Worm (Caenorhabditis elegans) whole organism, L3 larva: ENCODE measurements around the gene W10D9.1.
"Not testable (repeated sequence)": the region's sequence is repeated elsewhere in the genome, so short reads cannot be mapped to it uniquely, and the experiment has no call there.

Experiments used
- R02D3.7 ChIP-seq: fragments of 150-350 bp; optimal IDR thresholded peaks from 2 replicates; lab custom pipeline; 2014; ENCODE audit warnings: missing biosample characterization, missing genetic modification characterization
- ZK546.5 ChIP-seq: sonication (generic microtip); optimal IDR thresholded peaks from 2 replicates; lab custom pipeline; 2017; ENCODE audit warnings: missing biosample characterization, missing genetic modification characterization
- aly-2 ChIP-seq: fragments of 150-350 bp; optimal IDR thresholded peaks from 2 replicates; lab custom pipeline; 2014; ENCODE audit warnings: missing biosample characterization, missing genetic modification characterization
- ama-1 ChIP-seq: fragments of 150-350 bp; optimal IDR thresholded peaks from 2 replicates; lab custom pipeline; 2018
- ceh-16 ChIP-seq: sonication (generic microtip); optimal IDR thresholded peaks from 2 replicates; lab custom pipeline; 2017; ENCODE audit warnings: missing biosample characterization, missing genetic modification characterization
- ceh-82 ChIP-seq: fragments of 150-350 bp; optimal IDR thresholded peaks from 2 replicates; lab custom pipeline; 2014; ENCODE audit warnings: missing biosample characterization, missing genetic modification characterization
- egl-27 ChIP-seq: sonication (generic microtip); optimal IDR thresholded peaks from 4 replicates; lab custom pipeline; 2017; ENCODE audit warnings: missing biosample characterization, missing genetic modification reagents, missing genetic modification characterization
- egl-5 ChIP-seq: fragments of 150-350 bp; optimal IDR thresholded peaks from 2 replicates; lab custom pipeline; 2017; ENCODE audit warnings: missing biosample characterization, missing genetic modification reagents, missing genetic modification characterization, inconsistent platforms
- elt-1 ChIP-seq: fragments of 150-350 bp; optimal IDR thresholded peaks from 2 replicates; lab custom pipeline; 2014; ENCODE audit warnings: missing biosample characterization, missing genetic modification characterization
- elt-3 ChIP-seq, 3 experiments: fragments of 150-350 bp in 1 of 3; sonication (generic microtip) in 2 of 3; optimal IDR thresholded peaks; 2 replicates in 2 of 3; 4 replicates in 1 of 3; lab custom pipeline; 2014 to 2017; ENCODE audit warnings: missing biosample characterization in 3 of 3, missing genetic modification characterization in 3 of 3
- eor-1 ChIP-seq, 2 experiments: fragments of 150-350 bp; optimal IDR thresholded peaks; 2 replicates each; lab custom pipeline; 2014 to 2018; ENCODE audit warnings: missing biosample characterization in 2 of 2, missing genetic modification characterization in 2 of 2
- fkh-10 ChIP-seq: sonication (generic microtip); optimal IDR thresholded peaks from 2 replicates; lab custom pipeline; 2017; ENCODE audit warnings: missing biosample characterization, missing genetic modification reagents, missing genetic modification characterization
- fkh-2 ChIP-seq: fragments of 150-350 bp; optimal IDR thresholded peaks from 2 replicates; lab custom pipeline; 2014; ENCODE audit warnings: missing biosample characterization, missing genetic modification reagents, missing genetic modification characterization
- fos-1 ChIP-seq: fragments of 150-350 bp; optimal IDR thresholded peaks from 2 replicates; lab custom pipeline; 2014; ENCODE audit warnings: missing biosample characterization, missing genetic modification characterization
- hmg-11 ChIP-seq: sonication (generic microtip); optimal IDR thresholded peaks from 2 replicates; lab custom pipeline; 2016; ENCODE audit warnings: missing genetic modification characterization, missing compliant biosample characterization
- jun-1 ChIP-seq: fragments of 150-350 bp; optimal IDR thresholded peaks from 2 replicates; lab custom pipeline; 2014; ENCODE audit warnings: missing biosample characterization, missing genetic modification reagents, missing genetic modification characterization
- lin-15B ChIP-seq: fragments of 150-350 bp; optimal IDR thresholded peaks from 2 replicates; lab custom pipeline; 2014; ENCODE audit warnings: missing biosample characterization, missing genetic modification characterization
- lin-39 ChIP-seq: fragments of 150-350 bp; optimal IDR thresholded peaks from 2 replicates; lab custom pipeline; 2018; ENCODE audit warnings: missing biosample characterization, missing genetic modification reagents, missing genetic modification characterization
- mdl-1 ChIP-seq: fragments of 150-350 bp; optimal IDR thresholded peaks from 2 replicates; lab custom pipeline; 2014; ENCODE audit warnings: missing biosample characterization, missing genetic modification characterization
- mml-1 ChIP-seq: fragments of 150-350 bp; sonication (generic microtip); optimal IDR thresholded peaks from 3 replicates; lab custom pipeline; 2014; ENCODE audit warnings: missing biosample characterization, missing genetic modification characterization
- nfya-1 ChIP-seq: sonication (generic microtip); optimal IDR thresholded peaks from 2 replicates; lab custom pipeline; 2017; ENCODE audit warnings: missing genetic modification characterization, mild to moderate bottlenecking, missing compliant biosample characterization, antibody characterized with exemption, moderate library complexity; ENCODE audit not compliant: insufficient read depth
- nhr-11 ChIP-seq: fragments of 150-350 bp; optimal IDR thresholded peaks from 2 replicates; lab custom pipeline; 2014; ENCODE audit warnings: missing biosample characterization, missing genetic modification characterization
- nhr-237 ChIP-seq: fragments of 150-350 bp; optimal IDR thresholded peaks from 2 replicates; lab custom pipeline; 2014; ENCODE audit warnings: missing biosample characterization, missing genetic modification characterization
- nhr-25 ChIP-seq: sonication (generic microtip); optimal IDR thresholded peaks from 2 replicates; lab custom pipeline; 2017; ENCODE audit warnings: missing biosample characterization, missing genetic modification characterization
- nhr-28 ChIP-seq: fragments of 150-350 bp; optimal IDR thresholded peaks from 2 replicates; lab custom pipeline; 2014; ENCODE audit warnings: missing biosample characterization, missing genetic modification characterization
- nhr-43 ChIP-seq: sonication (generic microtip); optimal IDR thresholded peaks from 2 replicates; lab custom pipeline; 2016; ENCODE audit warnings: mild to moderate bottlenecking, missing genetic modification characterization, missing compliant biosample characterization; ENCODE audit not compliant: poor library complexity, severe bottlenecking
- nhr-67 ChIP-seq: fragments of 150-350 bp; optimal IDR thresholded peaks from 2 replicates; lab custom pipeline; 2014; ENCODE audit warnings: missing biosample characterization, missing genetic modification characterization
- nhr-76 ChIP-seq: fragments of 150-350 bp; sonication (generic microtip); optimal IDR thresholded peaks from 5 replicates; lab custom pipeline; 2014; ENCODE audit warnings: missing biosample characterization, missing genetic modification characterization
- nhr-77 ChIP-seq: fragments of 150-350 bp; optimal IDR thresholded peaks from 2 replicates; lab custom pipeline; 2014; ENCODE audit warnings: missing biosample characterization, missing genetic modification characterization
- sea-2 ChIP-seq: fragments of 150-350 bp; sonication (generic microtip); optimal IDR thresholded peaks from 4 replicates; lab custom pipeline; 2014; ENCODE audit warnings: missing biosample characterization, missing genetic modification reagents, missing genetic modification characterization
- skn-1 ChIP-seq: fragments of 150-350 bp; optimal IDR thresholded peaks from 2 replicates; lab custom pipeline; 2014; ENCODE audit warnings: missing biosample characterization, missing genetic modification characterization
- snpc-4 ChIP-seq: fragments of 150-350 bp; optimal IDR thresholded peaks from 2 replicates; lab custom pipeline; 2014; ENCODE audit warnings: missing biosample characterization, missing genetic modification characterization
- tbx-2 ChIP-seq: sonication (generic microtip); optimal IDR thresholded peaks from 2 replicates; lab custom pipeline; 2016; ENCODE audit warnings: mild to moderate bottlenecking, missing genetic modification characterization, missing compliant biosample characterization
- unc-39 ChIP-seq: sonication (generic microtip); optimal IDR thresholded peaks from 4 replicates; lab custom pipeline; 2017; ENCODE audit warnings: missing biosample characterization, missing genetic modification characterization
- unc-62 ChIP-seq: fragments of 150-350 bp; sonication (generic microtip); optimal IDR thresholded peaks from 4 replicates; lab custom pipeline; 2014; ENCODE audit warnings: missing biosample characterization, missing genetic modification reagents, missing genetic modification characterization
- zag-1 ChIP-seq: fragments of 150-350 bp; optimal IDR thresholded peaks from 2 replicates; lab custom pipeline; 2014; ENCODE audit warnings: missing biosample characterization, missing genetic modification characterization
- ztf-11 ChIP-seq: fragments of 150-350 bp; optimal IDR thresholded peaks from 2 replicates; lab custom pipeline; 2014; ENCODE audit warnings: missing biosample characterization, missing genetic modification characterization

Gene W10D9.1

DNA sequence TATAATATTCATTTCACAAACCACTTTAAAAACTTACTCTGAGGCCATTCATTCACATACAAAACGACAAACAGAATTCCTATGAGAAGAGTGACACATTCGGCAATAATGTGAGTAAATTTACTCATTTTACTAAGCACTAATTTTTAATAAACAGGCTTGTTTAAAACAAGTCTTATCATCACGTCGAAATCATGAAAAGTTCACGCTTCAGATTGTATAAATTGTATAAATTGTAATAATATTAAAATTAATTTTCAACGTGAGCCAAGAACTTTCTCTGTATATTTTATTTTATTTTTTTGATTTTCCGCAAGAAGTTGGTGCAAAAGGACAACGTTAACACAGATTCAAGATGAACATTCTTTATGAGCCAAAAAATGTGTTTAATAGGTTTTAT lies 36.0 kb upstream of the W10D9.1 start, which contains the start of gene C24H12.6:
C24H12.6 (minus strand) TSS at position 101 of the 400 bp plus-strand sequence.
- TF ChIP-seq aly-2 (tag; lab: Kevin White, UChicago) (no peak), fos-1 (tag; lab: Kevin White, UChicago) (no peak), fkh-2 (tag; lab: Kevin White, UChicago) (no peak)

- no peak for TF ChIP-seq tbx-2 (tag; lab: Kevin White, UChicago)
- TF ChIP-seq elt-1: no peak
- TF ChIP-seq egl-27 (tag; lab: Kevin White, UChicago): no peak
- no peak for TF ChIP-seq ceh-82 (tag; lab: Kevin White, UChicago)
- no peak for TF ChIP-seq unc-39 (tag; lab: Kevin White, UChicago)
- TF ChIP-seq ama-1: no peak
- no peak for TF ChIP-seq hmg-11 (tag; lab: Kevin White, UChicago)
- no peak for TF ChIP-seq snpc-4 (tag; lab: Kevin White, UChicago)
- no peak for TF ChIP-seq unc-62 (GFP tag; lab: Kevin White, UChicago)
- no peak for TF ChIP-seq nhr-28 (tag; lab: Kevin White, UChicago)
- no peak for TF ChIP-seq jun-1
- TF ChIP-seq lin-39: no peak
- TF ChIP-seq ceh-16: no peak
- no peak for TF ChIP-seq R02D3.7 (tag; lab: Kevin White, UChicago)
- no peak for TF ChIP-seq nhr-77
- TF ChIP-seq eor-1 (tag; optimal IDR thresholded peaks at IDR 0.05; lab: Kevin White, UChicago): no peak
- no peak for TF ChIP-seq nhr-237
- TF ChIP-seq lin-15B (tag; lab: Kevin White, UChicago): no peak
- TF ChIP-seq ZK546.5 (tag; lab: Kevin White, UChicago): no peak
These were observed 31.7 kb upstream of the W10D9.1 start, which contains the start of gene C24H12.8 for ce11 chrII:423086-423485. Gene C24H12.8 (minus strand): TSS chrII:423186.

DNA sequence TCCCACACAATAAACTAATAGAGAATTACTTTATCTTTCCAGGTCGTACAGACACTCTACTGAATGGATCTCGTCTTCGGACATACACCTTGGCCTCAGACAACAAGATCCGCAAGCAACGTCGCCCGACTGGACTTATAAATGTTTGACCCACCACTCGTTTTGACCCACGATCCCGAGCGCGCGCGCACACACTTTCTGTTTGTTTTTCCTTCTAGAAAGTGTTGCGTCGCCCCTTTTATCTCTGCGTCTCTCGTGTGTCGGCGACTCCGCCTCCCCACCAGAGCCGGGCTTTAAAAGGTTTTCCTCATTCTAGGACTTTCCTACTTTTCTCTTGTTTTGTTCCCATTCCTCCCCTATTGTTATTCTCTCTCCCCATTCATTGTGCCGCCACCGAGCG lies 17.5 kb upstream of the W10D9.1 start:
- no peak for TF ChIP-seq unc-62 (GFP tag; lab: Kevin White, UChicago)
- TF ChIP-seq mdl-1 (tag; lab: Kevin White, UChicago): no peak
- TF ChIP-seq skn-1 (tag; lab: Kevin White, UChicago): no peak
- no peak for TF ChIP-seq snpc-4 (tag; lab: Kevin White, UChicago)
- TF ChIP-seq jun-1: no peak
- no peak for TF ChIP-seq nhr-76 (tag; lab: Kevin White, UChicago)
- TF ChIP-seq egl-5 (tag; lab: Kevin White, UChicago): no peak
- TF ChIP-seq nhr-43 (tag; lab: Kevin White, UChicago): no peak
- no peak for TF ChIP-seq unc-39 (tag; lab: Kevin White, UChicago)
- TF ChIP-seq fkh-10 (GFP tag; lab: Kevin White, UChicago): no peak
- TF ChIP-seq nhr-25 (tag; lab: Kevin White, UChicago): no peak
- no peak for TF ChIP-seq nhr-67
- TF ChIP-seq ceh-82 (tag; lab: Kevin White, UChicago): no peak
- TF ChIP-seq fkh-2 (tag; lab: Kevin White, UChicago): no peak
- TF ChIP-seq ztf-11 (tag; lab: Kevin White, UChicago): no peak
- TF ChIP-seq nfya-1 (tag; lab: Kevin White, UChicago): no peak
- no peak for TF ChIP-seq egl-27 (tag; lab: Kevin White, UChicago)

DNA sequence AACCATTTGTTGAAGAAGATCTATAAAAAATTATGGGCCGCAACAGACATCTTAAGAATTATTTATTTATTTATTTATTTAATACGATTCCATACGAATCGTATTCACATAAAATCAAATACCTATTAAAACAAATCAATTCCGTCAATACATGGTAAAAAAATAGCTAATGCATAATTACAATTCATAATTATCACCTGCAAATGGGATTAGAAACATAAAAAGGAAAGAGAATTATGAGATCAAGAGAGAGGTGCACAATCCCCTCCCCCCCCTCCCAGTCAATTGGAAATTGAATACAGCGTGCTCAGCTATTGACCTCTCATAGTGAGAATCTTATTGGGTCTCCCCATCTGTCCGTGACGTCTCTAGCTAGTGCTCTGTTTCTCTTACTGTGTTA lies 13.6 kb upstream of the W10D9.1 start, which contains the start of gene C24H12.1:
C24H12.1 (plus strand) TSS at position 301 of the 400 bp plus-strand sequence.
- TF ChIP-seq elt-3 (tag; optimal IDR thresholded peaks at IDR 0.05; lab: Kevin White, UChicago); nhr-11; fos-1 (tag; lab: Kevin White, UChicago): not testable (repeated sequence)

DNA sequence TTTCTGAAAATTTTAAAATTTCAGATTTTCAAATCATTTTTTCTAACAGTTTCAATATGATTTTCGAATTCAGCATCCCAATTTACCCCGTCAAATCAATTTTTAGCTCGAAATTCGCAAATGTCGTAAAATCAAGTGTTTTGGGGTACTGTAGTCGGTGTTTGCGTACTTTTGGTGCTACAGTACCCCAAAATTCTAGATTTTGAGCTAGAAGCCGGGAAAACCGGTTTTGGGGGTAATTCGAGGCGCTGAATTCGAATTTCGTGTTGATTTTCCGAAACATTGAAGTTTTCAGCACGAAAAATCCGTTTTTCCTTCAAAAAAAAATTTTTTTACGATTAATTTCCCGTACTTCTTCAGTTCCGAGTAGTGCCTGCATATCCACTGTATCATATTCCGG lies 1.6 kb downstream of the W10D9.1 start:
- no peak for TF ChIP-seq zag-1 (tag; lab: Kevin White, UChicago)
- TF ChIP-seq lin-39: no peak
- no peak for TF ChIP-seq sea-2 (GFP tag; lab: Kevin White, UChicago)
- no peak for TF ChIP-seq R02D3.7 (tag; lab: Kevin White, UChicago)
- TF ChIP-seq unc-62 (GFP tag; lab: Kevin White, UChicago): no peak
- no peak for TF ChIP-seq egl-5 (tag; lab: Kevin White, UChicago)
- TF ChIP-seq mml-1 (tag; lab: Kevin White, UChicago): no peak
- no peak for TF ChIP-seq nhr-25 (tag; lab: Kevin White, UChicago)
